Worm (Caenorhabditis elegans) whole organism, L4 larva: ENCODE measurements around the gene T28D9.1.

ENCODE experiments used
- D1046.2 ChIP-seq: fragments of 200-800 bp; sonication (Bioruptor generic); IDR thresholded peaks from 2 replicates; pipeline ENCODE4 v1.3.6; 2022; ENCODE audit warnings: missing genetic modification characterization, missing compliant biosample characterization
- R02D3.7 ChIP-seq: fragments of 150-350 bp; sonication (generic microtip); optimal IDR thresholded peaks from 3 replicates; lab custom pipeline; 2014; ENCODE audit warnings: missing biosample characterization, missing genetic modification characterization
- T26A8.4 ChIP-seq: fragments of 200-800 bp; sonication (Bioruptor generic); IDR thresholded peaks from 2 replicates; pipeline ENCODE4 v1.3.6; 2022; ENCODE audit warnings: missing genetic modification characterization, missing compliant biosample characterization
- Y48G9A.11 ChIP-seq: fragments of 200-800 bp; sonication (Bioruptor generic); IDR thresholded peaks from 2 replicates; pipeline ENCODE4 v1.3.6; 2022; ENCODE audit warnings: missing genetic modification reagents, missing genetic modification characterization, missing compliant biosample characterization
- Y5F2A.4 ChIP-seq: fragments of 200-800 bp; sonication (Bioruptor generic); optimal IDR thresholded peaks from 2 replicates; lab custom pipeline; 2018; ENCODE audit warnings: mild to moderate bottlenecking, missing genetic modification characterization, missing compliant biosample characterization
- ZK337.2 ChIP-seq: fragments of 200-800 bp; sonication (Bioruptor generic); IDR thresholded peaks from 2 replicates; pipeline ENCODE4 v1.3.6; 2022; ENCODE audit warnings: missing genetic modification reagents, missing genetic modification characterization, missing compliant biosample characterization
- aha-1 ChIP-seq: fragments of 150-350 bp; peaks from one replicate; lab custom pipeline; 2014; ENCODE audit warnings: missing biosample characterization, missing genetic modification characterization
- ama-1 ChIP-seq: fragments of 150-350 bp; optimal IDR thresholded peaks from 2 replicates; lab custom pipeline; 2014; ENCODE audit warnings: inconsistent platforms, mixed read lengths
- arid-1 ChIP-seq: fragments of 200-800 bp; sonication (Bioruptor generic); conservative IDR thresholded peaks from 2 replicates; pipeline ENCODE4 v1.3.6; 2022; ENCODE audit warnings: missing genetic modification reagents, missing genetic modification characterization, missing compliant biosample characterization
- attf-4 ChIP-seq: sonication (generic microtip); optimal IDR thresholded peaks from 3 replicates; lab custom pipeline; 2017; ENCODE audit warnings: missing biosample characterization, missing genetic modification characterization
- ceh-82 ChIP-seq: sonication (generic microtip); optimal IDR thresholded peaks from 2 replicates; lab custom pipeline; 2017; ENCODE audit warnings: missing biosample characterization, missing genetic modification characterization
- ces-1 ChIP-seq: fragments of 150-350 bp; sonication (generic microtip); optimal IDR thresholded peaks from 4 replicates; lab custom pipeline; 2014; ENCODE audit warnings: missing biosample characterization, missing genetic modification reagents, missing genetic modification characterization
- cey-2 ChIP-seq: sonication (generic microtip); optimal IDR thresholded peaks from 3 replicates; lab custom pipeline; 2017; ENCODE audit warnings: missing genetic modification characterization, mild to moderate bottlenecking, missing compliant biosample characterization, antibody characterized with exemption, borderline replicate concordance; ENCODE audit not compliant: insufficient read depth
- daf-12 ChIP-seq: fragments of 150-350 bp; optimal IDR thresholded peaks from 2 replicates; lab custom pipeline; 2014; ENCODE audit warnings: missing biosample characterization, missing genetic modification reagents, missing genetic modification characterization
- daf-16 ChIP-seq, 3 experiments: sonication (generic microtip); optimal IDR thresholded peaks; 2 replicates each; lab custom pipeline; 2016 to 2017; ENCODE audit warnings: missing genetic modification characterization in 3 of 3, missing genetic modification reagents in 3 of 3, mild to moderate bottlenecking in 2 of 3, missing compliant biosample characterization in 2 of 3, missing biosample characterization in 1 of 3, moderate library complexity in 1 of 3
- daf-19 ChIP-seq: fragments of 200-800 bp; sonication (Bioruptor generic); conservative IDR thresholded peaks from 2 replicates; pipeline ENCODE4 v1.3.6; 2022; ENCODE audit warnings: missing genetic modification characterization, missing compliant biosample characterization
- dmd-6 ChIP-seq: fragments of 200-800 bp; sonication (Bioruptor generic); IDR thresholded peaks from 2 replicates; pipeline ENCODE4 v1.3.6; 2022; ENCODE audit warnings: missing genetic modification reagents, missing genetic modification characterization, missing compliant biosample characterization
- dpl-1 ChIP-seq: fragments of 150-350 bp; optimal IDR thresholded peaks from 2 replicates; lab custom pipeline; 2014; ENCODE audit warnings: missing biosample characterization, missing genetic modification reagents, missing genetic modification characterization
- duxl-1 ChIP-seq: sonication (generic microtip); optimal IDR thresholded peaks from 2 replicates; lab custom pipeline; 2016; ENCODE audit warnings: mild to moderate bottlenecking, missing genetic modification characterization, moderate library complexity, missing compliant biosample characterization; ENCODE audit not compliant: poor library complexity
- dve-1 ChIP-seq: sonication (generic microtip); optimal IDR thresholded peaks from 2 replicates; lab custom pipeline; 2017; ENCODE audit warnings: antibody characterized with exemption, mild to moderate bottlenecking, missing genetic modification characterization, missing compliant biosample characterization; ENCODE audit not compliant: insufficient read depth
- fos-1 ChIP-seq: fragments of 150-350 bp; optimal IDR thresholded peaks from 2 replicates; lab custom pipeline; 2014; ENCODE audit warnings: missing biosample characterization, missing genetic modification characterization
- hif-1 ChIP-seq, 2 experiments: sonication (generic microtip); optimal IDR thresholded peaks; 2 replicates each; lab custom pipeline; 2016 to 2017; ENCODE audit warnings: missing compliant biosample characterization in 2 of 2, missing genetic modification characterization in 2 of 2, missing genetic modification reagents in 2 of 2, missing genotype in 2 of 2, mild to moderate bottlenecking in 1 of 2
- hlh-11 ChIP-seq: fragments of 200-800 bp; sonication (Bioruptor generic); optimal IDR thresholded peaks from 2 replicates; lab custom pipeline; 2018; ENCODE audit warnings: mild to moderate bottlenecking, missing genetic modification characterization, missing compliant biosample characterization
- hlh-30 ChIP-seq: sonication (generic microtip); optimal IDR thresholded peaks from 2 replicates; lab custom pipeline; 2017; ENCODE audit warnings: antibody characterized with exemption, mild to moderate bottlenecking, missing genetic modification characterization, missing compliant biosample characterization; ENCODE audit not compliant: insufficient read depth
- lin-13 ChIP-seq: fragments of 150-350 bp; optimal IDR thresholded peaks from 2 replicates; lab custom pipeline; 2014; ENCODE audit warnings: missing biosample characterization, missing genetic modification reagents, missing genetic modification characterization
- lin-15B ChIP-seq: fragments of 150-350 bp; sonication (generic microtip); optimal IDR thresholded peaks from 3 replicates; lab custom pipeline; 2014; ENCODE audit warnings: missing biosample characterization, missing genetic modification characterization
- lin-29 ChIP-seq: fragments of 200-800 bp; sonication (Bioruptor generic); IDR thresholded peaks from 2 replicates; pipeline ENCODE4 v1.3.6; 2022; ENCODE audit warnings: missing genetic modification reagents, missing genetic modification characterization, missing compliant biosample characterization
- lin-38 ChIP-seq: fragments of 200-800 bp; sonication (Bioruptor generic); IDR thresholded peaks from 2 replicates; pipeline ENCODE4 v1.3.6; 2022; ENCODE audit warnings: missing genetic modification reagents, missing genetic modification characterization, missing compliant biosample characterization
- lsy-2 ChIP-seq, 2 experiments: fragments of 150-350 bp in 1 of 2; sonication (generic microtip) in 1 of 2; optimal IDR thresholded peaks; 2 replicates each; lab custom pipeline; 2014 to 2017; ENCODE audit warnings: missing biosample characterization in 2 of 2, missing genetic modification characterization in 2 of 2
- mdt-29 ChIP-seq: fragments of 200-800 bp; sonication (Bioruptor generic); IDR thresholded peaks from 2 replicates; pipeline ENCODE4 v1.3.6; 2022; ENCODE audit warnings: missing genetic modification reagents, missing genetic modification characterization, missing compliant biosample characterization
- mep-1 ChIP-seq: fragments of 150-350 bp; sonication (generic microtip); optimal IDR thresholded peaks from 3 replicates; lab custom pipeline; 2014; ENCODE audit warnings: missing biosample characterization, missing genetic modification characterization
- mxl-2 ChIP-seq: fragments of 200-800 bp; sonication (Bioruptor generic); conservative IDR thresholded peaks from 2 replicates; pipeline ENCODE4 v1.3.6; 2022; ENCODE audit warnings: missing genetic modification reagents, missing genetic modification characterization, missing compliant biosample characterization
- nhr-11 ChIP-seq: fragments of 150-350 bp; optimal IDR thresholded peaks from 2 replicates; lab custom pipeline; 2014; ENCODE audit warnings: missing biosample characterization, missing genetic modification characterization
- nhr-237 ChIP-seq: sonication (generic microtip); optimal IDR thresholded peaks from 2 replicates; lab custom pipeline; 2017; ENCODE audit warnings: missing biosample characterization, missing genetic modification characterization
- nhr-25 ChIP-seq: sonication (generic microtip); optimal IDR thresholded peaks from 2 replicates; lab custom pipeline; 2017; ENCODE audit warnings: missing genetic modification characterization, mild to moderate bottlenecking, missing compliant biosample characterization, antibody characterized with exemption, moderate library complexity, borderline replicate concordance; ENCODE audit not compliant: insufficient read depth
- nhr-41 ChIP-seq: fragments of 200-800 bp; sonication (Bioruptor generic); IDR thresholded peaks from 2 replicates; pipeline ENCODE4 v1.3.6; 2022; ENCODE audit warnings: missing genetic modification reagents, missing genetic modification characterization, missing compliant biosample characterization
- nhr-48 ChIP-seq: sonication (generic microtip); optimal IDR thresholded peaks from 2 replicates; lab custom pipeline; 2016; ENCODE audit warnings: mild to moderate bottlenecking, missing genetic modification characterization, missing compliant biosample characterization
- nhr-6 ChIP-seq: fragments of 150-350 bp; optimal IDR thresholded peaks from 2 replicates; lab custom pipeline; 2014; ENCODE audit warnings: missing biosample characterization, missing genetic modification characterization
- nhr-77 ChIP-seq: fragments of 150-350 bp; optimal IDR thresholded peaks from 2 replicates; lab custom pipeline; 2014; ENCODE audit warnings: missing biosample characterization, missing genetic modification characterization
- pha-4 ChIP-seq, 2 experiments: fragments of 150-350 bp in 1 of 2; fragments of 200-800 bp in 1 of 2; sonication (Bioruptor generic) in 1 of 2; IDR thresholded peaks in 1 of 2; optimal IDR thresholded peaks in 1 of 2; 2 replicates each; pipeline versions ENCODE4 v1.3.6 to Lab custom; 2014 to 2022; ENCODE audit warnings: missing genetic modification characterization in 2 of 2, missing genetic modification reagents in 2 of 2, missing biosample characterization in 1 of 2, missing compliant biosample characterization in 1 of 2
- rbr-2 ChIP-seq: sonication (generic microtip); optimal IDR thresholded peaks from 2 replicates; lab custom pipeline; 2016; ENCODE audit warnings: missing genotype, missing genetic modification characterization, missing compliant biosample characterization
- sdz-12 ChIP-seq: fragments of 200-800 bp; sonication (Bioruptor generic); optimal IDR thresholded peaks from 2 replicates; lab custom pipeline; 2018; ENCODE audit warnings: mild to moderate bottlenecking, missing genetic modification characterization, missing compliant biosample characterization
- skn-1 ChIP-seq: fragments of 150-350 bp; optimal IDR thresholded peaks from 2 replicates; lab custom pipeline; 2014; ENCODE audit warnings: missing biosample characterization, missing genetic modification characterization
- spr-1 ChIP-seq: sonication (generic microtip); optimal IDR thresholded peaks from 2 replicates; lab custom pipeline; 2016; ENCODE audit warnings: mild to moderate bottlenecking, missing genetic modification characterization, missing compliant biosample characterization
- spr-3 ChIP-seq: fragments of 200-800 bp; sonication (Bioruptor generic); optimal IDR thresholded peaks from 2 replicates; lab custom pipeline; 2018; ENCODE audit warnings: mild to moderate bottlenecking, missing genetic modification characterization, missing compliant biosample characterization
- unc-62 ChIP-seq, 3 experiments: fragments of 150-350 bp in 1 of 3; sonication (generic microtip); optimal IDR thresholded peaks in 2 of 3; peaks in 1 of 3; 1 replicate in 1 of 3; 2 replicates in 2 of 3; lab custom pipeline; 2014 to 2017; ENCODE audit warnings: missing biosample characterization in 3 of 3, missing genetic modification characterization in 3 of 3, missing genetic modification reagents in 3 of 3, missing genotype in 1 of 3
- zfp-2 ChIP-seq: sonication (generic microtip); optimal IDR thresholded peaks from 2 replicates; lab custom pipeline; 2016; ENCODE audit warnings: mild to moderate bottlenecking, missing genetic modification characterization, missing compliant biosample characterization
- zip-2 ChIP-seq: fragments of 150-350 bp; optimal IDR thresholded peaks from 2 replicates; lab custom pipeline; 2014; ENCODE audit warnings: missing biosample characterization, missing genetic modification characterization
- ztf-7 ChIP-seq: fragments of 150-350 bp; optimal IDR thresholded peaks from 2 replicates; lab custom pipeline; 2014; ENCODE audit warnings: missing biosample characterization, missing genetic modification characterization

T28D9.1 gene

ce11 chrII:6489711-6490184, 2.5 kb upstream of the T28D9.1 start, which contains the start of the genes snr-3 and rsp-5:
snr-3 (minus strand) TSS chrII:6489761.
rsp-5 (plus strand) TSS chrII:6490165.
- peak; percentile 76 for TF ChIP-seq mep-1
- no peak for TF ChIP-seq unc-62 (GFP tag; optimal IDR thresholded peaks at IDR 0.05 in 1 of 2; lab: Kevin White, UChicago)
- TF ChIP-seq unc-62 (tag; optimal IDR thresholded peaks at IDR 0.05; lab: Kevin White, UChicago) = no peak
- TF ChIP-seq daf-19 = no peak
- peak; percentile 98 for TF ChIP-seq D1046.2 (GFP tag; lab: Robert Waterston, UW)
- no peak for TF ChIP-seq daf-16 (GFP tag; optimal IDR thresholded peaks at IDR 0.05; lab: Kevin White, UChicago)
- peak; percentile 40 for TF ChIP-seq daf-16 (tag; optimal IDR thresholded peaks at IDR 0.05; lab: Kevin White, UChicago)
- peak; percentile 30 for TF ChIP-seq nhr-11 (tag; lab: Kevin White, UChicago)
- TF ChIP-seq skn-1 (tag; lab: Kevin White, UChicago) = no peak
- peak; percentile 61 for TF ChIP-seq nhr-25 (tag; lab: Kevin White, UChicago)
- TF ChIP-seq nhr-41 (GFP tag; lab: Robert Waterston, UW) = no peak
- peak; percentile 29; the same call in 1 of the 2 replicates for TF ChIP-seq dmd-6 (GFP tag; lab: Robert Waterston, UW)
- no peak for TF ChIP-seq mxl-2 (GFP tag; lab: Robert Waterston, UW)
- TF ChIP-seq ZK337.2 (GFP tag; lab: Robert Waterston, UW) = no peak
- no peak for TF ChIP-seq ceh-82 (tag; lab: Kevin White, UChicago)
- no peak for TF ChIP-seq cey-2
- TF ChIP-seq zip-2 = no peak
- TF ChIP-seq ama-1 (lab: Kevin White, UChicago) = peak; percentile 4
- TF ChIP-seq nhr-237 (tag; lab: Kevin White, UChicago) = no peak
- TF ChIP-seq sdz-12 = no peak
- TF ChIP-seq aha-1 (tag; lab: Kevin White, UChicago) = peak; percentile 95
- TF ChIP-seq spr-1 (tag; lab: Kevin White, UChicago) = no peak
- peak; percentile 76 for TF ChIP-seq hlh-30 (tag; lab: Kevin White, UChicago)
- no peak for TF ChIP-seq attf-4 (tag; lab: Kevin White, UChicago)
- no peak for TF ChIP-seq ces-1 (GFP tag; lab: Kevin White, UChicago)
- peak; percentile 92 to 99 for TF ChIP-seq lsy-2 (tag; optimal IDR thresholded peaks at IDR 0.05; lab: Kevin White, UChicago)
- peak; percentile 24 for TF ChIP-seq duxl-1
- peak; percentile 83 for TF ChIP-seq nhr-6 (tag; lab: Kevin White, UChicago)
- TF ChIP-seq T26A8.4 (GFP tag; lab: Robert Waterston, UW) = no peak
- peak; percentile 77 for TF ChIP-seq nhr-77 (tag; lab: Kevin White, UChicago)
- peak; percentile 36 for TF ChIP-seq rbr-2 (tag; lab: Kevin White, UChicago)
- TF ChIP-seq lin-13 = peak; percentile 53
- no peak for TF ChIP-seq mdt-29 (GFP tag; lab: Robert Waterston, UW)
- no peak for TF ChIP-seq daf-12 (tag; lab: Kevin White, UChicago)
- TF ChIP-seq lin-38 (GFP tag; lab: Robert Waterston, UW) = peak; percentile 72
- TF ChIP-seq R02D3.7 (tag; lab: Kevin White, UChicago) = no peak
- TF ChIP-seq dpl-1 (GFP tag; lab: Kevin White, UChicago) = peak; percentile 81
- peak in 1 of 2 experiments; percentile 50 for TF ChIP-seq hif-1 (tag; optimal IDR thresholded peaks at IDR 0.05; lab: Kevin White, UChicago)
- no peak for TF ChIP-seq spr-3 (GFP tag; lab: Kevin White, UChicago)
- TF ChIP-seq zfp-2 = peak; percentile 29
- peak; percentile 54 for TF ChIP-seq hlh-11
- no peak for TF ChIP-seq lin-29 (GFP tag; lab: Robert Waterston, UW)
- TF ChIP-seq Y5F2A.4 (GFP tag; lab: Kevin White, UChicago) = no peak
- 0 out of 2 replicates have a peak, but pooled peaks have one; percentile 50 for TF ChIP-seq arid-1 (GFP tag; lab: Robert Waterston, UW)
- no peak for TF ChIP-seq fos-1 (tag; lab: Kevin White, UChicago)
- peak; percentile 22 for TF ChIP-seq ztf-7 (tag; lab: Kevin White, UChicago)
- TF ChIP-seq nhr-48 (tag; lab: Kevin White, UChicago) = no peak
- TF ChIP-seq lin-15B (tag; lab: Kevin White, UChicago) = no peak
- peak; percentile 73 for TF ChIP-seq dve-1 (tag; lab: Kevin White, UChicago)
- no peak for TF ChIP-seq pha-4 (GFP tag; IDR thresholded peaks at IDR 0.05; lab: Robert Waterston, UW)
- TF ChIP-seq pha-4 (tag; optimal IDR thresholded peaks at IDR 0.05; lab: Kevin White, UChicago) = peak; percentile 91
- TF ChIP-seq Y48G9A.11 (GFP tag; lab: Robert Waterston, UW) = no peak
